Worm (Caenorhabditis elegans) whole organism, L2 larva: ENCODE measurements around the gene idh-2.

Experiments used
- alr-1 ChIP-seq: fragments of 150-350 bp; optimal IDR thresholded peaks from 2 replicates; lab custom pipeline; 2014; ENCODE audit warnings: missing biosample characterization, missing genetic modification characterization
- ama-1 ChIP-seq: fragments of 150-350 bp; optimal IDR thresholded peaks from 2 replicates; lab custom pipeline; 2018; ENCODE audit warnings: inconsistent platforms
- crh-2 ChIP-seq: sonication (generic microtip); optimal IDR thresholded peaks from 2 replicates; lab custom pipeline; 2017; ENCODE audit warnings: missing biosample characterization, missing genetic modification characterization
- elt-1 ChIP-seq: fragments of 150-350 bp; optimal IDR thresholded peaks from 2 replicates; lab custom pipeline; 2014; ENCODE audit warnings: missing biosample characterization, missing genetic modification characterization
- elt-3 ChIP-seq: sonication (generic microtip); optimal IDR thresholded peaks from 2 replicates; lab custom pipeline; 2017; ENCODE audit warnings: missing biosample characterization, missing genetic modification characterization
- fos-1 ChIP-seq: fragments of 150-350 bp; optimal IDR thresholded peaks from 2 replicates; lab custom pipeline; 2014; ENCODE audit warnings: missing biosample characterization, missing genetic modification characterization
- nhr-237 ChIP-seq: fragments of 150-350 bp; optimal IDR thresholded peaks from 2 replicates; lab custom pipeline; 2014; ENCODE audit warnings: missing biosample characterization, missing genetic modification characterization
- sem-4 ChIP-seq: fragments of 150-350 bp; optimal IDR thresholded peaks from 2 replicates; lab custom pipeline; 2014; ENCODE audit warnings: missing biosample characterization, missing genetic modification reagents, missing genetic modification characterization
- skn-1 ChIP-seq: sonication (generic microtip); optimal IDR thresholded peaks from 2 replicates; lab custom pipeline; 2017; ENCODE audit warnings: missing biosample characterization, missing genetic modification characterization
- unc-39 ChIP-seq: fragments of 150-350 bp; optimal IDR thresholded peaks from 2 replicates; lab custom pipeline; 2014; ENCODE audit warnings: missing biosample characterization, missing genetic modification characterization
- unc-62 ChIP-seq: fragments of 150-350 bp; optimal IDR thresholded peaks from 2 replicates; lab custom pipeline; 2014; ENCODE audit warnings: missing biosample characterization, missing genetic modification reagents, missing genetic modification characterization
- zag-1 ChIP-seq: fragments of 150-350 bp; optimal IDR thresholded peaks from 2 replicates; lab custom pipeline; 2014; ENCODE audit warnings: missing biosample characterization, missing genetic modification characterization

ce11 chrX:11252429-11252828 lies 36.6 kb downstream of the idh-2 start:
- no peak for TF ChIP-seq elt-1
- no peak for TF ChIP-seq unc-62
- no peak for TF ChIP-seq nhr-237 (tag; lab: Kevin White, UChicago)
- TF ChIP-seq zag-1 = no peak
- TF ChIP-seq ama-1 (lab: Kevin White, UChicago) = no peak
- no peak for TF ChIP-seq alr-1 (tag; lab: Kevin White, UChicago)
- TF ChIP-seq unc-39 (tag; lab: Kevin White, UChicago) = no peak
- no peak for TF ChIP-seq sem-4 (tag; lab: Kevin White, UChicago)
- no peak for TF ChIP-seq elt-3 (tag; lab: Kevin White, UChicago)
- peak; percentile 47 for TF ChIP-seq crh-2 (tag; lab: Kevin White, UChicago)
- no peak for TF ChIP-seq skn-1 (tag; lab: Kevin White, UChicago)
- TF ChIP-seq fos-1 (tag; lab: Kevin White, UChicago) = peak; percentile 21
